Worm (Caenorhabditis elegans) whole organism, young adult: ENCODE measurements around the gene C03B1.7.

Experiments
- F49E8.2 ChIP-seq: sonication (generic microtip); optimal IDR thresholded peaks from 3 replicates; lab custom pipeline; 2017; ENCODE audit warnings: missing genetic modification characterization, mild to moderate bottlenecking, missing compliant biosample characterization, antibody characterized with exemption, moderate library complexity; ENCODE audit not compliant: insufficient read depth
- Y79H2A.3 ChIP-seq: fragments of 200-800 bp; sonication (Bioruptor generic); conservative IDR thresholded peaks from 2 replicates; pipeline ENCODE4 v1.3.6; 2022; ENCODE audit warnings: missing genetic modification reagents, missing genetic modification characterization, missing compliant biosample characterization
- ZK185.1 ChIP-seq: sonication (generic microtip); optimal IDR thresholded peaks from 2 replicates; lab custom pipeline; 2016; ENCODE audit warnings: mild to moderate bottlenecking, missing genetic modification characterization, missing compliant biosample characterization; ENCODE audit not compliant: poor library complexity, severe bottlenecking
- attf-3 ChIP-seq: fragments of 200-800 bp; sonication (Bioruptor generic); conservative IDR thresholded peaks from 2 replicates; pipeline ENCODE4 v1.3.6; 2022; ENCODE audit warnings: missing genetic modification reagents, missing genetic modification characterization, missing compliant biosample characterization
- ceh-27 ChIP-seq: fragments of 200-800 bp; sonication (Bioruptor generic); optimal IDR thresholded peaks from 2 replicates; lab custom pipeline; 2018; ENCODE audit warnings: mild to moderate bottlenecking, missing genetic modification characterization, moderate library complexity, missing compliant biosample characterization
- efl-1 ChIP-seq: fragments of 150-350 bp; optimal IDR thresholded peaks from 2 replicates; lab custom pipeline; 2014; ENCODE audit warnings: missing biosample characterization, missing genetic modification reagents, missing genetic modification characterization
- madf-10 ChIP-seq: sonication (generic microtip); optimal IDR thresholded peaks from 2 replicates; lab custom pipeline; 2016; ENCODE audit warnings: mild to moderate bottlenecking, missing genetic modification characterization, missing compliant biosample characterization
- mxl-1 ChIP-seq: sonication (generic microtip); optimal IDR thresholded peaks from 2 replicates; lab custom pipeline; 2016; ENCODE audit warnings: missing genetic modification characterization, missing compliant biosample characterization
- nfya-1 ChIP-seq: sonication (generic microtip); optimal IDR thresholded peaks from 2 replicates; lab custom pipeline; 2017; ENCODE audit warnings: antibody characterized with exemption, missing compliant biosample characterization, missing genetic modification characterization, borderline replicate concordance; ENCODE audit not compliant: insufficient read depth
- pha-4 ChIP-seq: fragments of 150-350 bp; sonication (generic microtip); optimal IDR thresholded peaks from 2 replicates; lab custom pipeline; 2014; ENCODE audit warnings: missing biosample characterization, missing genetic modification reagents, missing genetic modification characterization
- tbx-9 ChIP-seq: sonication (generic microtip); optimal IDR thresholded peaks from 2 replicates; lab custom pipeline; 2016; ENCODE audit warnings: borderline replicate concordance, missing genetic modification characterization, inconsistent platforms, missing compliant biosample characterization
- unc-62 ChIP-seq: fragments of 150-350 bp; optimal IDR thresholded peaks from 2 replicates; lab custom pipeline; 2014; ENCODE audit warnings: missing biosample characterization, missing genetic modification reagents, missing genetic modification characterization
- xnd-1 ChIP-seq: sonication (generic microtip); optimal IDR thresholded peaks from 2 replicates; lab custom pipeline; 2016; ENCODE audit warnings: missing genotype, missing genetic modification reagents, missing genetic modification characterization, missing compliant biosample characterization

DNA sequence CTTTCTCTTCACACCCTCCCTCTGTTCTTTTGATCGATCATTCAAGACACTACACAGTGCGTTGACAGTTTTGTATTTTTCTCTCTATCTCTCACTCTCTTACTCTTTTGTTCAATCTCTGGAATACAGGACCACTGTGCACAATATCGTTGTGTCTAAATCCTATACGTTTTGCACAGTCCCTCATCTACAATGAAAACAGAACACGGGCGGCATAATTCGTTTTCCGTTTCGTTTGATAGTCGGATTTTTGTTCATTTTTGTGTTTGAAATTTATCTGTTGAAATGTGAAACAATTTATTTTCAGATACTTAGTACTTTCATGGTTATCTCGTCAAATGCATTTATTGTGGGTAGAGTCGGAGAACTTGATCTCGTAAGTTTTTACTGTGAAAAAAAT, at the start of gene C03B1.7:
- TF ChIP-seq mxl-1 (tag; lab: Kevin White, UChicago) (no peak), tbx-9 (tag; lab: Kevin White, UChicago) (no peak), xnd-1 (tag; lab: Kevin White, UChicago) (no peak), ZK185.1 (tag; lab: Kevin White, UChicago) (no peak), ceh-27 (GFP tag; lab: Kevin White, UChicago) (no peak), unc-62 (GFP tag; lab: Kevin White, UChicago) (no peak), F49E8.2 (tag; lab: Kevin White, UChicago) (no peak), efl-1 (GFP tag; lab: Kevin White, UChicago) (no peak), nfya-1 (tag; lab: Kevin White, UChicago) (no peak), pha-4 (tag; lab: Kevin White, UChicago) (no peak), attf-3 (GFP tag; lab: Robert Waterston, UW) (no peak), Y79H2A.3 (no peak), madf-10 (tag; lab: Kevin White, UChicago) (no peak)
